Worm (Caenorhabditis elegans) whole organism, L4 larva: ENCODE data around the gene polk-1.

Experiments used
- F37D6.2 ChIP-seq: sonication (generic microtip); optimal IDR thresholded peaks from 2 replicates; lab custom pipeline; 2016; ENCODE audit warnings: mild to moderate bottlenecking, missing genetic modification characterization, missing compliant biosample characterization
- Y75B8A.6 ChIP-seq: fragments of 200-800 bp; sonication (Bioruptor generic); IDR thresholded peaks from 2 replicates; pipeline ENCODE4 v1.3.6; 2022; ENCODE audit warnings: missing genetic modification reagents, missing genetic modification characterization, missing compliant biosample characterization
- aha-1 ChIP-seq: fragments of 150-350 bp; peaks from one replicate; lab custom pipeline; 2014; ENCODE audit warnings: missing biosample characterization, missing genetic modification characterization
- ceh-20 ChIP-seq: fragments of 200-800 bp; sonication (Bioruptor generic); IDR thresholded peaks from 2 replicates; pipeline ENCODE4 v1.3.6; 2022; ENCODE audit warnings: missing genetic modification reagents, missing genetic modification characterization, missing compliant biosample characterization
- ceh-28 ChIP-seq: fragments of 150-350 bp; optimal IDR thresholded peaks from 2 replicates; lab custom pipeline; 2014; ENCODE audit warnings: missing biosample characterization, missing genetic modification reagents, missing genetic modification characterization
- cey-2 ChIP-seq: sonication (generic microtip); optimal IDR thresholded peaks from 3 replicates; lab custom pipeline; 2017; ENCODE audit warnings: missing genetic modification characterization, mild to moderate bottlenecking, missing compliant biosample characterization, antibody characterized with exemption, borderline replicate concordance; ENCODE audit not compliant: insufficient read depth
- dpl-1 ChIP-seq: fragments of 150-350 bp; optimal IDR thresholded peaks from 2 replicates; lab custom pipeline; 2014; ENCODE audit warnings: missing biosample characterization, missing genetic modification reagents, missing genetic modification characterization
- dve-1 ChIP-seq: sonication (generic microtip); optimal IDR thresholded peaks from 2 replicates; lab custom pipeline; 2017; ENCODE audit warnings: antibody characterized with exemption, mild to moderate bottlenecking, missing genetic modification characterization, missing compliant biosample characterization; ENCODE audit not compliant: insufficient read depth
- fkh-10 ChIP-seq: fragments of 150-350 bp; optimal IDR thresholded peaks from 2 replicates; lab custom pipeline; 2014; ENCODE audit warnings: missing biosample characterization, missing genetic modification reagents, missing genetic modification characterization
- hlh-30 ChIP-seq: sonication (generic microtip); optimal IDR thresholded peaks from 2 replicates; lab custom pipeline; 2017; ENCODE audit warnings: antibody characterized with exemption, mild to moderate bottlenecking, missing genetic modification characterization, missing compliant biosample characterization; ENCODE audit not compliant: insufficient read depth
- lim-7 ChIP-seq: fragments of 200-800 bp; sonication (Bioruptor generic); IDR thresholded peaks from 2 replicates; pipeline ENCODE4 v1.3.6; 2022; ENCODE audit warnings: missing genetic modification characterization, missing compliant biosample characterization
- lin-13 ChIP-seq: fragments of 150-350 bp; optimal IDR thresholded peaks from 2 replicates; lab custom pipeline; 2014; ENCODE audit warnings: missing biosample characterization, missing genetic modification reagents, missing genetic modification characterization
- lin-38 ChIP-seq: fragments of 200-800 bp; sonication (Bioruptor generic); IDR thresholded peaks from 2 replicates; pipeline ENCODE4 v1.3.6; 2022; ENCODE audit warnings: missing genetic modification reagents, missing genetic modification characterization, missing compliant biosample characterization
- lsy-2 ChIP-seq, 2 experiments: fragments of 150-350 bp in 1 of 2; sonication (generic microtip) in 1 of 2; optimal IDR thresholded peaks; 2 replicates each; lab custom pipeline; 2014 to 2017; ENCODE audit warnings: missing biosample characterization in 2 of 2, missing genetic modification characterization in 2 of 2
- madf-5 ChIP-seq, 2 experiments: fragments of 200-800 bp; sonication (Bioruptor generic); IDR thresholded peaks; 2 replicates each; pipeline ENCODE4 v1.3.6; 2022; ENCODE audit warnings: missing compliant biosample characterization in 2 of 2, missing genetic modification characterization in 2 of 2
- mdl-1 ChIP-seq, 2 experiments: fragments of 150-350 bp in 1 of 2; sonication (generic microtip) in 1 of 2; optimal IDR thresholded peaks; 2 replicates each; lab custom pipeline; 2014 to 2017; ENCODE audit warnings: missing biosample characterization in 2 of 2, missing genetic modification characterization in 2 of 2
- mdt-29 ChIP-seq: fragments of 200-800 bp; sonication (Bioruptor generic); IDR thresholded peaks from 2 replicates; pipeline ENCODE4 v1.3.6; 2022; ENCODE audit warnings: missing genetic modification reagents, missing genetic modification characterization, missing compliant biosample characterization
- mes-2 ChIP-seq: sonication (generic microtip); optimal IDR thresholded peaks from 2 replicates; lab custom pipeline; 2016; ENCODE audit warnings: missing genotype, mild to moderate bottlenecking, missing genetic modification characterization, missing compliant biosample characterization; ENCODE audit not compliant: poor library complexity, severe bottlenecking
- nhr-10 ChIP-seq: fragments of 150-350 bp; optimal IDR thresholded peaks from 2 replicates; lab custom pipeline; 2014; ENCODE audit warnings: missing biosample characterization, missing genetic modification characterization
- nhr-237 ChIP-seq: sonication (generic microtip); optimal IDR thresholded peaks from 2 replicates; lab custom pipeline; 2017; ENCODE audit warnings: missing biosample characterization, missing genetic modification characterization
- nhr-42 ChIP-seq: fragments of 200-800 bp; sonication (Bioruptor generic); IDR thresholded peaks from 2 replicates; pipeline ENCODE4 v1.3.6; 2022; ENCODE audit warnings: missing genetic modification characterization, missing compliant biosample characterization
- nhr-6 ChIP-seq: fragments of 150-350 bp; optimal IDR thresholded peaks from 2 replicates; lab custom pipeline; 2014; ENCODE audit warnings: missing biosample characterization, missing genetic modification characterization
- nhr-77 ChIP-seq: fragments of 150-350 bp; optimal IDR thresholded peaks from 2 replicates; lab custom pipeline; 2014; ENCODE audit warnings: missing biosample characterization, missing genetic modification characterization
- saeg-2 ChIP-seq: fragments of 200-800 bp; sonication (Bioruptor generic); IDR thresholded peaks from 2 replicates; pipeline ENCODE4 v1.3.6; 2022; ENCODE audit warnings: missing genetic modification reagents, missing genetic modification characterization, missing compliant biosample characterization
- sdz-12 ChIP-seq: fragments of 200-800 bp; sonication (Bioruptor generic); optimal IDR thresholded peaks from 2 replicates; lab custom pipeline; 2018; ENCODE audit warnings: mild to moderate bottlenecking, missing genetic modification characterization, missing compliant biosample characterization
- snpc-1.2 ChIP-seq: fragments of 200-800 bp; sonication (Bioruptor generic); IDR thresholded peaks from 2 replicates; pipeline ENCODE4 v1.3.6; 2022; ENCODE audit warnings: missing genetic modification reagents, missing genetic modification characterization, missing compliant biosample characterization
- unc-130 ChIP-seq: sonication (generic microtip); optimal IDR thresholded peaks from 2 replicates; lab custom pipeline; 2016; ENCODE audit warnings: missing genetic modification reagents, missing genetic modification characterization, missing compliant biosample characterization
- unc-62 ChIP-seq, 3 experiments: fragments of 150-350 bp in 1 of 3; sonication (generic microtip); optimal IDR thresholded peaks in 2 of 3; peaks in 1 of 3; 1 replicate in 1 of 3; 2 replicates in 2 of 3; lab custom pipeline; 2014 to 2017; ENCODE audit warnings: missing biosample characterization in 3 of 3, missing genetic modification characterization in 3 of 3, missing genetic modification reagents in 3 of 3, missing genotype in 1 of 3
- vab-7 ChIP-seq: fragments of 200-800 bp; sonication (Bioruptor generic); IDR thresholded peaks from 2 replicates; pipeline ENCODE4 v1.3.6; 2022; ENCODE audit warnings: missing genetic modification reagents, missing genetic modification characterization, missing compliant biosample characterization
- zfp-2 ChIP-seq: sonication (generic microtip); optimal IDR thresholded peaks from 2 replicates; lab custom pipeline; 2016; ENCODE audit warnings: mild to moderate bottlenecking, missing genetic modification characterization, missing compliant biosample characterization
- zfp-3 ChIP-seq: fragments of 200-800 bp; sonication (Bioruptor generic); conservative IDR thresholded peaks from 2 replicates; pipeline ENCODE4 v1.3.6; 2022; ENCODE audit warnings: missing genetic modification reagents, missing genetic modification characterization, missing compliant biosample characterization
- zip-2 ChIP-seq: fragments of 150-350 bp; optimal IDR thresholded peaks from 2 replicates; lab custom pipeline; 2014; ENCODE audit warnings: missing biosample characterization, missing genetic modification characterization
- ztf-11 ChIP-seq: fragments of 150-350 bp; optimal IDR thresholded peaks from 2 replicates; lab custom pipeline; 2014; ENCODE audit warnings: missing biosample characterization, missing genetic modification characterization
- ztf-7 ChIP-seq: fragments of 150-350 bp; optimal IDR thresholded peaks from 2 replicates; lab custom pipeline; 2014; ENCODE audit warnings: missing biosample characterization, missing genetic modification characterization

polk-1 gene

DNA sequence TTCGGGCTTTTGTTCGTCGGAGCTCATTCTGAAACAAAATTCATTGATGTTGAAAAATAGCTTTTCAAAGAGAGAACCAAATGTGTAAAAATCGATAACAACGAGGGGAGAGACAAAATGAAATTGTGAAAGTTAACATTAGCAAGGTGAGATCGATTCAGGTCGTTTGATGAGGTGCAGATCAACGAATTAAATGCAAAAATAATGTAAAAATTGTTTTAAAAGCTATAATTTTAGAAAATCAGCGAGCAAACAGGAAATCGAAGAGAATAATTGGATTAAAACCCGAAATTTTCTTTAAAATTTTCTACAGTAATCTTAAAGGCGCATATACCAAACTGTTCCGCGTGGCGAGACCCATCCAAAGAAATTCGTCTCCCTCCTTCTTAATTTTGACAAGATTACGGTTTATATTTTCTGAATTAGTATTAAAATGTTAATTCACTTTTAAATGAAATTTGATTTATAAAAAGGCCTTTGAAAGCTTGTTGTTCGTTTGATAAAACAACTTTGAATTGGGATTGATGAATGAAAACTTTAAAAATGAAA, 9.9 kb downstream of the polk-1 start, which contains the start of gene C13G5.2:
C13G5.2 (minus strand) TSS at position 51 of the 549 bp plus-strand sequence.
- TF ChIP-seq aha-1 (tag; lab: Kevin White, UChicago) (no peak), ceh-20 (no peak), unc-130 (no peak), nhr-237 (tag; lab: Kevin White, UChicago) (no peak), saeg-2 (GFP tag; lab: Robert Waterston, UW) (no peak), nhr-42 (GFP tag; lab: Robert Waterston, UW) (no peak)

DNA sequence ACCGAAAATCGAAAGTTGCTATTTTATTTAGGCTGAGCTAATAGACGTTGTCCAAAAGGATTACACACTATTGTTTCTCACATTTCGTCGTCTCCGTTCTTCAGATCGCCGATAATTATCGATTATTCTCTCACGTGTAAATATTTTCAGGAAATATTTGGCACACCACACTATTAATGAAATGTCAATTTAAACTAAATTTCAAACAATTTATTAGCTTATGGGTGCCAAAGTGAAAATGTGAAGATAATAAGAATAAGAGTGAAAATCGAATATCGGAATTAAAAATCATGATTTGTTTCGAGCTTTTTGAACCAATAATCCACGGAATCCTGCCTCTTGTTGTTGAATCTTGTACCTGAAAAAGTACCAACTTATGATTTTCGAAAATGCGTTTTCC, 11.8 kb downstream of the polk-1 start, which contains the start of gene C06E1.11:
C06E1.11 (minus strand) TSS at position 101 of the 400 bp plus-strand sequence.
- no peak for TF ChIP-seq hlh-30
- no peak for TF ChIP-seq mes-2 (tag; lab: Kevin White, UChicago)
- TF ChIP-seq ceh-28 = no peak
- TF ChIP-seq lin-13 (GFP tag; lab: Kevin White, UChicago) = no peak
- no peak for TF ChIP-seq ztf-11 (tag; lab: Kevin White, UChicago)
- TF ChIP-seq zfp-2 (tag; lab: Kevin White, UChicago) = no peak
- TF ChIP-seq vab-7 (GFP tag; lab: Robert Waterston, UW) = no peak
- TF ChIP-seq sdz-12 = no peak
- no peak for TF ChIP-seq F37D6.2 (tag; lab: Kevin White, UChicago)
- TF ChIP-seq dve-1 (tag; lab: Kevin White, UChicago) = no peak
- no peak for TF ChIP-seq zfp-3
- TF ChIP-seq mdl-1 (tag; optimal IDR thresholded peaks at IDR 0.05; lab: Kevin White, UChicago) = no peak
- TF ChIP-seq madf-5 (GFP tag; IDR thresholded peaks at IDR 0.05; lab: Robert Waterston, UW) = no peak

DNA sequence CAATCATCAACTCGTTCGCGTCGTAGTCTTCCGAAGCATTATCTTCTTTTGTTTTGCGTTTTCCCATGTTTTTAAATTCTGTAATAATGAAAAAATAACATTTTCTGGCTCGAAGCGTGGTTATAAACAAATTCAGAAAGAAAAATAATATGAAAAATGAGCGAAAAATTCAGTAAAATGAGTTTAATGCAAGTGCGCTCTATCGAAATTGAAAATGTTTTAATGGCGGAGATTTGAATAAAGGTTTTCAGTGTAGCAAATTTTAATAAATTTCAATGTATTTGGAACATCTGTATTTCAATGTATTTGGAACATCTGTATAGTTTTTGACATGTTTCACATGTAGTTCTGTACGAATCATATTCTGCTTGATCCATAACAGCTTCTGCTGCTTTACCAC, 13.9 kb downstream of the polk-1 start, which contains the start of gene rha-2:
rha-2 (minus strand) TSS at position 80 of the 400 bp plus-strand sequence.
- no peak for TF ChIP-seq mdt-29
- TF ChIP-seq dpl-1 (GFP tag; lab: Kevin White, UChicago) = peak; percentile 80
- no peak for TF ChIP-seq nhr-77 (tag; lab: Kevin White, UChicago)
- peak in 1 of 2 experiments; percentile 33 for TF ChIP-seq lsy-2 (tag; optimal IDR thresholded peaks at IDR 0.05; lab: Kevin White, UChicago)
- no peak for TF ChIP-seq nhr-10 (tag; lab: Kevin White, UChicago)
- no peak for TF ChIP-seq dve-1 (tag; lab: Kevin White, UChicago)
- TF ChIP-seq lin-38 (GFP tag; lab: Robert Waterston, UW) = peak; percentile 86
- no peak for TF ChIP-seq lim-7
- TF ChIP-seq fkh-10 (GFP tag; lab: Kevin White, UChicago) = no peak
- TF ChIP-seq nhr-42 (GFP tag; lab: Robert Waterston, UW) = no peak
- TF ChIP-seq nhr-6 (tag; lab: Kevin White, UChicago) = no peak
- no peak for TF ChIP-seq cey-2

ce11 chrIII:8613573-8613972, 14.8 kb downstream of the polk-1 start:
- TF ChIP-seq aha-1 (tag; lab: Kevin White, UChicago) (peak; percentile 75), ztf-7 (tag; lab: Kevin White, UChicago) (no peak), Y75B8A.6 (GFP tag; lab: Robert Waterston, UW) (no peak), unc-62 (GFP tag; optimal IDR thresholded peaks at IDR 0.05 in 1 of 2; lab: Kevin White, UChicago) (peak in 1 of 2 experiments; percentile 96), unc-62 (tag; optimal IDR thresholded peaks at IDR 0.05; lab: Kevin White, UChicago) (no peak)

- TF ChIP-seq zip-2 (tag; lab: Kevin White, UChicago) (peak; percentile 76), snpc-1.2 (GFP tag; lab: Robert Waterston, UW) (no peak)
Measured at ce11 chrIII:8611282-8611681, 17.1 kb downstream of the polk-1 start.
